Worm (Caenorhabditis elegans) whole organism, L4 larva: ENCODE measurements around the gene endu-2.

ENCODE experiments used
- D1046.2 ChIP-seq: fragments of 200-800 bp; sonication (Bioruptor generic); IDR thresholded peaks from 2 replicates; pipeline ENCODE4 v1.3.6; 2022; ENCODE audit warnings: missing genetic modification characterization, missing compliant biosample characterization
- F44E2.7 ChIP-seq: fragments of 200-800 bp; sonication (Bioruptor generic); IDR thresholded peaks from 2 replicates; pipeline ENCODE4 v2.1.2; 2022; ENCODE audit warnings: missing genetic modification characterization, missing compliant biosample characterization
- F49E8.2 ChIP-seq: sonication (generic microtip); optimal IDR thresholded peaks from 2 replicates; lab custom pipeline; 2016; ENCODE audit warnings: missing compliant biosample characterization, mild to moderate bottlenecking, missing genetic modification characterization, borderline replicate concordance
- T20F7.1 ChIP-seq: fragments of 200-800 bp; sonication (Bioruptor generic); optimal IDR thresholded peaks from 2 replicates; lab custom pipeline; 2018; ENCODE audit warnings: mild to moderate bottlenecking, missing genetic modification characterization, missing compliant biosample characterization
- T26A8.4 ChIP-seq: fragments of 200-800 bp; sonication (Bioruptor generic); IDR thresholded peaks from 2 replicates; pipeline ENCODE4 v1.3.6; 2022; ENCODE audit warnings: missing genetic modification characterization, missing compliant biosample characterization
- Y5F2A.4 ChIP-seq: fragments of 200-800 bp; sonication (Bioruptor generic); optimal IDR thresholded peaks from 2 replicates; lab custom pipeline; 2018; ENCODE audit warnings: mild to moderate bottlenecking, missing genetic modification characterization, missing compliant biosample characterization
- Y75B8A.6 ChIP-seq: fragments of 200-800 bp; sonication (Bioruptor generic); IDR thresholded peaks from 2 replicates; pipeline ENCODE4 v1.3.6; 2022; ENCODE audit warnings: missing genetic modification reagents, missing genetic modification characterization, missing compliant biosample characterization
- ZK337.2 ChIP-seq: fragments of 200-800 bp; sonication (Bioruptor generic); IDR thresholded peaks from 2 replicates; pipeline ENCODE4 v1.3.6; 2022; ENCODE audit warnings: missing genetic modification reagents, missing genetic modification characterization, missing compliant biosample characterization
- aha-1 ChIP-seq: fragments of 150-350 bp; peaks from one replicate; lab custom pipeline; 2014; ENCODE audit warnings: missing biosample characterization, missing genetic modification characterization
- aly-2 ChIP-seq: sonication (generic microtip); optimal IDR thresholded peaks from 2 replicates; lab custom pipeline; 2018; ENCODE audit warnings: missing biosample characterization, missing genetic modification characterization
- attf-4 ChIP-seq: sonication (generic microtip); optimal IDR thresholded peaks from 3 replicates; lab custom pipeline; 2017; ENCODE audit warnings: missing biosample characterization, missing genetic modification characterization
- ceh-20 ChIP-seq: fragments of 200-800 bp; sonication (Bioruptor generic); IDR thresholded peaks from 2 replicates; pipeline ENCODE4 v1.3.6; 2022; ENCODE audit warnings: missing genetic modification reagents, missing genetic modification characterization, missing compliant biosample characterization
- ceh-28 ChIP-seq: fragments of 150-350 bp; optimal IDR thresholded peaks from 2 replicates; lab custom pipeline; 2014; ENCODE audit warnings: missing biosample characterization, missing genetic modification reagents, missing genetic modification characterization
- ceh-32 ChIP-seq: sonication (generic microtip); optimal IDR thresholded peaks from 2 replicates; lab custom pipeline; 2016; ENCODE audit warnings: mild to moderate bottlenecking, missing genetic modification characterization, missing compliant biosample characterization; ENCODE audit not compliant: poor library complexity
- ceh-82 ChIP-seq: sonication (generic microtip); optimal IDR thresholded peaks from 2 replicates; lab custom pipeline; 2017; ENCODE audit warnings: missing biosample characterization, missing genetic modification characterization
- daf-16 ChIP-seq, 3 experiments: sonication (generic microtip); optimal IDR thresholded peaks; 2 replicates each; lab custom pipeline; 2016 to 2017; ENCODE audit warnings: missing genetic modification characterization in 3 of 3, missing genetic modification reagents in 3 of 3, mild to moderate bottlenecking in 2 of 3, missing compliant biosample characterization in 2 of 3, missing biosample characterization in 1 of 3, moderate library complexity in 1 of 3
- daf-8 ChIP-seq: fragments of 200-800 bp; sonication (Bioruptor generic); IDR thresholded peaks from 2 replicates; pipeline ENCODE4 v1.3.6; 2022; ENCODE audit warnings: missing genetic modification characterization, missing compliant biosample characterization
- dmd-6 ChIP-seq: fragments of 200-800 bp; sonication (Bioruptor generic); IDR thresholded peaks from 2 replicates; pipeline ENCODE4 v1.3.6; 2022; ENCODE audit warnings: missing genetic modification reagents, missing genetic modification characterization, missing compliant biosample characterization
- dpl-1 ChIP-seq: fragments of 150-350 bp; optimal IDR thresholded peaks from 2 replicates; lab custom pipeline; 2014; ENCODE audit warnings: missing biosample characterization, missing genetic modification reagents, missing genetic modification characterization
- duxl-1 ChIP-seq: sonication (generic microtip); optimal IDR thresholded peaks from 2 replicates; lab custom pipeline; 2016; ENCODE audit warnings: mild to moderate bottlenecking, missing genetic modification characterization, moderate library complexity, missing compliant biosample characterization; ENCODE audit not compliant: poor library complexity
- dve-1 ChIP-seq: sonication (generic microtip); optimal IDR thresholded peaks from 2 replicates; lab custom pipeline; 2017; ENCODE audit warnings: antibody characterized with exemption, mild to moderate bottlenecking, missing genetic modification characterization, missing compliant biosample characterization; ENCODE audit not compliant: insufficient read depth
- gei-8 ChIP-seq: fragments of 200-800 bp; sonication (Bioruptor generic); optimal IDR thresholded peaks from 2 replicates; lab custom pipeline; 2018; ENCODE audit warnings: mild to moderate bottlenecking, missing genetic modification characterization, missing compliant biosample characterization
- hif-1 ChIP-seq, 2 experiments: sonication (generic microtip); optimal IDR thresholded peaks; 2 replicates each; lab custom pipeline; 2016 to 2017; ENCODE audit warnings: missing compliant biosample characterization in 2 of 2, missing genetic modification characterization in 2 of 2, missing genetic modification reagents in 2 of 2, missing genotype in 2 of 2, mild to moderate bottlenecking in 1 of 2
- hlh-11 ChIP-seq: fragments of 200-800 bp; sonication (Bioruptor generic); optimal IDR thresholded peaks from 2 replicates; lab custom pipeline; 2018; ENCODE audit warnings: mild to moderate bottlenecking, missing genetic modification characterization, missing compliant biosample characterization
- lir-3 ChIP-seq: sonication (generic microtip); optimal IDR thresholded peaks from 2 replicates; lab custom pipeline; 2016; ENCODE audit warnings: mild to moderate bottlenecking, missing genetic modification characterization, missing compliant biosample characterization
- lsy-2 ChIP-seq, 2 experiments: fragments of 150-350 bp in 1 of 2; sonication (generic microtip) in 1 of 2; optimal IDR thresholded peaks; 2 replicates each; lab custom pipeline; 2014 to 2017; ENCODE audit warnings: missing biosample characterization in 2 of 2, missing genetic modification characterization in 2 of 2
- madf-9 ChIP-seq: fragments of 200-800 bp; sonication (Bioruptor generic); conservative IDR thresholded peaks from 2 replicates; pipeline ENCODE4 v1.3.6; 2022; ENCODE audit warnings: missing genetic modification reagents, missing genetic modification characterization, missing compliant biosample characterization
- mdl-1 ChIP-seq, 2 experiments: fragments of 150-350 bp in 1 of 2; sonication (generic microtip) in 1 of 2; optimal IDR thresholded peaks; 2 replicates each; lab custom pipeline; 2014 to 2017; ENCODE audit warnings: missing biosample characterization in 2 of 2, missing genetic modification characterization in 2 of 2
- mdt-29 ChIP-seq: fragments of 200-800 bp; sonication (Bioruptor generic); IDR thresholded peaks from 2 replicates; pipeline ENCODE4 v1.3.6; 2022; ENCODE audit warnings: missing genetic modification reagents, missing genetic modification characterization, missing compliant biosample characterization
- mxl-2 ChIP-seq: fragments of 200-800 bp; sonication (Bioruptor generic); conservative IDR thresholded peaks from 2 replicates; pipeline ENCODE4 v1.3.6; 2022; ENCODE audit warnings: missing genetic modification reagents, missing genetic modification characterization, missing compliant biosample characterization
- nhr-111 ChIP-seq: fragments of 200-800 bp; sonication (Bioruptor generic); optimal IDR thresholded peaks from 2 replicates; lab custom pipeline; 2018; ENCODE audit warnings: mild to moderate bottlenecking, missing genetic modification characterization, missing compliant biosample characterization
- nhr-41 ChIP-seq: fragments of 200-800 bp; sonication (Bioruptor generic); IDR thresholded peaks from 2 replicates; pipeline ENCODE4 v1.3.6; 2022; ENCODE audit warnings: missing genetic modification reagents, missing genetic modification characterization, missing compliant biosample characterization
- nhr-42 ChIP-seq: fragments of 200-800 bp; sonication (Bioruptor generic); IDR thresholded peaks from 2 replicates; pipeline ENCODE4 v1.3.6; 2022; ENCODE audit warnings: missing genetic modification characterization, missing compliant biosample characterization
- nhr-6 ChIP-seq: fragments of 150-350 bp; optimal IDR thresholded peaks from 2 replicates; lab custom pipeline; 2014; ENCODE audit warnings: missing biosample characterization, missing genetic modification characterization
- pha-4 ChIP-seq, 2 experiments: fragments of 150-350 bp in 1 of 2; fragments of 200-800 bp in 1 of 2; sonication (Bioruptor generic) in 1 of 2; IDR thresholded peaks in 1 of 2; optimal IDR thresholded peaks in 1 of 2; 2 replicates each; pipeline versions ENCODE4 v1.3.6 to Lab custom; 2014 to 2022; ENCODE audit warnings: missing genetic modification characterization in 2 of 2, missing genetic modification reagents in 2 of 2, missing biosample characterization in 1 of 2, missing compliant biosample characterization in 1 of 2
- php-3 ChIP-seq: fragments of 200-800 bp; sonication (Bioruptor generic); IDR thresholded peaks from 2 replicates; pipeline ENCODE4 v1.3.6; 2022; ENCODE audit warnings: missing genetic modification reagents, missing genetic modification characterization, missing compliant biosample characterization
- sdz-12 ChIP-seq: fragments of 200-800 bp; sonication (Bioruptor generic); optimal IDR thresholded peaks from 2 replicates; lab custom pipeline; 2018; ENCODE audit warnings: mild to moderate bottlenecking, missing genetic modification characterization, missing compliant biosample characterization
- snpc-4 ChIP-seq: fragments of 150-350 bp; optimal IDR thresholded peaks from 2 replicates; lab custom pipeline; 2014; ENCODE audit warnings: missing biosample characterization, missing genetic modification characterization
- spr-1 ChIP-seq: sonication (generic microtip); optimal IDR thresholded peaks from 2 replicates; lab custom pipeline; 2016; ENCODE audit warnings: mild to moderate bottlenecking, missing genetic modification characterization, missing compliant biosample characterization
- tag-97 ChIP-seq: fragments of 200-800 bp; sonication (Bioruptor generic); IDR thresholded peaks from 2 replicates; pipeline ENCODE4 v1.3.6; 2022; ENCODE audit warnings: missing genetic modification characterization, missing compliant biosample characterization
- unc-130 ChIP-seq: sonication (generic microtip); optimal IDR thresholded peaks from 2 replicates; lab custom pipeline; 2016; ENCODE audit warnings: missing genetic modification reagents, missing genetic modification characterization, missing compliant biosample characterization
- unc-62 ChIP-seq, 3 experiments: fragments of 150-350 bp in 1 of 3; sonication (generic microtip); optimal IDR thresholded peaks in 2 of 3; peaks in 1 of 3; 1 replicate in 1 of 3; 2 replicates in 2 of 3; lab custom pipeline; 2014 to 2017; ENCODE audit warnings: missing biosample characterization in 3 of 3, missing genetic modification characterization in 3 of 3, missing genetic modification reagents in 3 of 3, missing genotype in 1 of 3
- ztf-7 ChIP-seq: fragments of 150-350 bp; optimal IDR thresholded peaks from 2 replicates; lab custom pipeline; 2014; ENCODE audit warnings: missing biosample characterization, missing genetic modification characterization

Gene endu-2

DNA sequence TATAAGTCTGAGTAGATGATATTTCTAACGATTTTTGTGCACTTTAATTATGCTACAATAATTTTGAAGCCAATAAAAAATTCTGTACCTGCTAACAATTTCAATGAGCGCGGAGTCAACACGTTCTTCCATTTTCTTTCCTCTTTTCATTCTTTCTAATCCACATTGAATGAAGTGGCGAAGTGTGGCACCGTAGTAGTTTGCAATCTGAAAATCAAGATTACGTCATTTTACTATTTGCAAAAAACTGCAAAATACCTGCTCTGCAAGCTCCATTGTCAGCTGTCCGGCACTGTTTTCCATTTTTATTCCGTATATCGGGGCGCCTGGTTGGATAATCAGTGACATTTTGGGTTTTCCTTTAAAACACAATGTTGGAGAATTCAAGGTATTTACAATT is 12.9 kb upstream of the endu-2 start:
- TF ChIP-seq unc-62 (GFP tag; optimal IDR thresholded peaks at IDR 0.05 in 1 of 2; lab: Kevin White, UChicago) (peak in 1 of 2 experiments; percentile 53), unc-62 (tag; optimal IDR thresholded peaks at IDR 0.05; lab: Kevin White, UChicago) (no peak), madf-9 (GFP tag; lab: Robert Waterston, UW) (no peak), aha-1 (tag; lab: Kevin White, UChicago) (peak; percentile 81), php-3 (GFP tag; lab: Robert Waterston, UW) (no peak), daf-16 (GFP tag; optimal IDR thresholded peaks at IDR 0.05; lab: Kevin White, UChicago) (no peak), daf-16 (tag; optimal IDR thresholded peaks at IDR 0.05; lab: Kevin White, UChicago) (no peak), T26A8.4 (GFP tag; lab: Robert Waterston, UW) (no peak), nhr-42 (no peak), Y75B8A.6 (no peak), unc-130 (GFP tag; lab: Kevin White, UChicago) (no peak), F44E2.7 (GFP tag; lab: Robert Waterston, UW) (no peak), ceh-28 (tag; lab: Kevin White, UChicago) (no peak)

DNA sequence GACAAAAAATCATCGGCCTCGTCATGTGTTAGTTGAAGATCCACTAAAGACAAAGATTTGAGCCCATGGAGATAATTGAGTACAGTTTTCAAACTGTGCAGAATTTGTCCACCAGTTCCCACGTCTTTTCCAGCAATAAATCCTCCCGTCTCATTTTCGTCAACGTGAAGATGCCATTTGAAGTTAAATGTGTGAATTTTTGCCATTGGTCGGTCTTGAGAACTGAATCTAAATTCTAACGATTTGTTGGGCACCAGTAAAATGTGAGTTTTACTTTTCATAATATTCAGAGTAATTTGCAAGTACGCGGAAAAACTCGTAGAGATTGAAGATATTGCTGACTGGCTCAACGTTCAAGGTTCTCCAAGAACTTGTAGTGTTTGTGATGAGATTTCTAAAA is 11.5 kb upstream of the endu-2 start:
- TF ChIP-seq lir-3 (no peak), ceh-82 (tag; lab: Kevin White, UChicago) (no peak), unc-62 (GFP tag; optimal IDR thresholded peaks at IDR 0.05 in 1 of 2; lab: Kevin White, UChicago) (peak in 1 of 2 experiments; percentile 96), unc-62 (tag; optimal IDR thresholded peaks at IDR 0.05; lab: Kevin White, UChicago) (no peak), nhr-6 (no peak), aha-1 (tag; lab: Kevin White, UChicago) (peak; percentile 34)

ce11 chrX:8231858-8232257 is 10.2 kb upstream of the endu-2 start, which contains the start of gene K02A6.3:
TSS of gene K02A6.3 (minus strand) at chrX:8231931.
- TF ChIP-seq ceh-28 (tag; lab: Kevin White, UChicago) (peak; percentile 78), Y75B8A.6 (0 out of 2 replicates have a peak, but pooled peaks have one; percentile 65), D1046.2 (GFP tag; lab: Robert Waterston, UW) (no peak), ceh-20 (GFP tag; lab: Robert Waterston, UW) (peak; percentile 81), lsy-2 (tag; optimal IDR thresholded peaks at IDR 0.05; lab: Kevin White, UChicago) (peak in 1 of 2 experiments; percentile 83), dpl-1 (GFP tag; lab: Kevin White, UChicago) (peak; percentile 56), spr-1 (peak; percentile 3), Y5F2A.4 (no peak), sdz-12 (GFP tag; lab: Kevin White, UChicago) (no peak), unc-130 (GFP tag; lab: Kevin White, UChicago) (no peak), duxl-1 (tag; lab: Kevin White, UChicago) (no peak), dmd-6 (peak; percentile 94), daf-16 (GFP tag; optimal IDR thresholded peaks at IDR 0.05; lab: Kevin White, UChicago) (peak in 1 of 2 experiments; percentile 98), daf-16 (tag; optimal IDR thresholded peaks at IDR 0.05; lab: Kevin White, UChicago) (peak; percentile 100), lir-3 (no peak), mdl-1 (tag; optimal IDR thresholded peaks at IDR 0.05; lab: Kevin White, UChicago) (peak; percentile 94 to 99), daf-8 (GFP tag; lab: Robert Waterston, UW) (no peak), hif-1 (tag; optimal IDR thresholded peaks at IDR 0.05; lab: Kevin White, UChicago) (peak; percentile 9 to 86), hlh-11 (tag; lab: Kevin White, UChicago) (peak; percentile 98), ceh-82 (tag; lab: Kevin White, UChicago) (no peak), tag-97 (GFP tag; lab: Robert Waterston, UW) (no peak), aly-2 (tag; lab: Kevin White, UChicago) (no peak), ztf-7 (peak; percentile 19), ceh-32 (tag; lab: Kevin White, UChicago) (no peak), php-3 (GFP tag; lab: Robert Waterston, UW) (peak; percentile 68), nhr-111 (GFP tag; lab: Kevin White, UChicago) (no peak), mdt-29 (GFP tag; lab: Robert Waterston, UW) (peak; percentile 66; the same call in 1 of the 2 replicates), attf-4 (no peak), T20F7.1 (peak; percentile 73), nhr-41 (GFP tag; lab: Robert Waterston, UW) (0 out of 2 replicates have a peak, but pooled peaks have one; percentile 11), dve-1 (tag; lab: Kevin White, UChicago) (peak; percentile 95), mxl-2 (no peak), pha-4 (GFP tag; IDR thresholded peaks at IDR 0.05; lab: Robert Waterston, UW) (peak; percentile 62), pha-4 (tag; optimal IDR thresholded peaks at IDR 0.05; lab: Kevin White, UChicago) (peak; percentile 21), snpc-4 (tag; lab: Kevin White, UChicago) (no peak), gei-8 (peak; percentile 77), ZK337.2 (GFP tag; lab: Robert Waterston, UW) (no peak), F49E8.2 (tag; lab: Kevin White, UChicago) (no peak)
